Worm (Caenorhabditis elegans) whole organism, mixed stage, embryonic: Measurements from ENCODE around the gene vha-18.

Source experiments
- M03D4.4 ChIP-seq: sonication (generic microtip); optimal IDR thresholded peaks from 2 replicates; lab custom pipeline; 2017; ENCODE audit warnings: mild to moderate bottlenecking, missing genetic modification characterization, missing compliant biosample characterization
- bed-3 ChIP-seq: fragments of 200-800 bp; sonication (Bioruptor generic); optimal IDR thresholded peaks from 3 replicates; lab custom pipeline; 2018; ENCODE audit warnings: mild to moderate bottlenecking, missing genetic modification characterization, moderate library complexity, missing compliant biosample characterization
- blmp-1 ChIP-seq: fragments of 150-350 bp; optimal IDR thresholded peaks from 2 replicates; lab custom pipeline; 2014; ENCODE audit warnings: missing biosample characterization, missing genetic modification characterization
- ceh-39 ChIP-seq: fragments of 150-350 bp; optimal IDR thresholded peaks from 2 replicates; lab custom pipeline; 2014; ENCODE audit warnings: missing biosample characterization, missing genetic modification characterization
- ceh-43 ChIP-seq: fragments of 200-800 bp; sonication (Bioruptor generic); optimal IDR thresholded peaks from 2 replicates; lab custom pipeline; 2018; ENCODE audit warnings: mild to moderate bottlenecking, missing genetic modification characterization, moderate library complexity, missing compliant biosample characterization
- ceh-83 ChIP-seq: fragments of 200-800 bp; sonication (Bioruptor generic); optimal IDR thresholded peaks from 2 replicates; lab custom pipeline; 2018; ENCODE audit warnings: mild to moderate bottlenecking, missing genetic modification characterization, missing compliant biosample characterization
- ces-1 ChIP-seq: fragments of 150-350 bp; optimal IDR thresholded peaks from 2 replicates; lab custom pipeline; 2014; ENCODE audit warnings: missing biosample characterization, missing genetic modification reagents, missing genetic modification characterization
- cnd-1 ChIP-seq: fragments of 200-800 bp; sonication (Bioruptor generic); optimal IDR thresholded peaks from 2 replicates; lab custom pipeline; 2018; ENCODE audit warnings: mild to moderate bottlenecking, missing genetic modification characterization, missing compliant biosample characterization
- drap-1 ChIP-seq: fragments of 200-800 bp; sonication (Bioruptor generic); optimal IDR thresholded peaks from 3 replicates; lab custom pipeline; 2018; ENCODE audit warnings: mild to moderate bottlenecking, missing genetic modification characterization, missing compliant biosample characterization
- elt-3 ChIP-seq: fragments of 150-350 bp; optimal IDR thresholded peaks from 2 replicates; lab custom pipeline; 2014; ENCODE audit warnings: missing biosample characterization, missing genetic modification characterization
- ham-2 ChIP-seq: fragments of 200-800 bp; sonication (Bioruptor generic); optimal IDR thresholded peaks from 2 replicates; lab custom pipeline; 2018; ENCODE audit warnings: mild to moderate bottlenecking, missing genetic modification characterization, missing compliant biosample characterization
- hlh-1 ChIP-seq: fragments of 150-350 bp; optimal IDR thresholded peaks from 2 replicates; lab custom pipeline; 2014; ENCODE audit warnings: missing biosample characterization, missing genetic modification reagents, missing genetic modification characterization
- lin-13 ChIP-seq: fragments of 150-350 bp; optimal IDR thresholded peaks from 2 replicates; lab custom pipeline; 2014; ENCODE audit warnings: missing biosample characterization, missing genetic modification characterization
- lin-32 ChIP-seq: fragments of 200-800 bp; sonication (Bioruptor generic); optimal IDR thresholded peaks from 2 replicates; lab custom pipeline; 2018; ENCODE audit warnings: mild to moderate bottlenecking, missing genetic modification characterization, missing compliant biosample characterization
- lsy-2 ChIP-seq: fragments of 150-350 bp; optimal IDR thresholded peaks from 2 replicates; lab custom pipeline; 2014; ENCODE audit warnings: missing biosample characterization, missing genetic modification characterization
- mab-5 ChIP-seq: fragments of 150-350 bp; optimal IDR thresholded peaks from 2 replicates; lab custom pipeline; 2014; ENCODE audit warnings: missing biosample characterization, missing genetic modification characterization
- mep-1 ChIP-seq: fragments of 150-350 bp; optimal IDR thresholded peaks from 2 replicates; lab custom pipeline; 2017; ENCODE audit warnings: missing biosample characterization, missing genetic modification reagents, missing genetic modification characterization, inconsistent platforms
- mls-2 ChIP-seq: sonication (generic microtip); optimal IDR thresholded peaks from 2 replicates; lab custom pipeline; 2016; ENCODE audit warnings: mild to moderate bottlenecking, missing genetic modification characterization, moderate library complexity, missing compliant biosample characterization
- nhr-12 ChIP-seq: fragments of 150-350 bp; optimal IDR thresholded peaks from 2 replicates; lab custom pipeline; 2014; ENCODE audit warnings: missing biosample characterization, missing genetic modification characterization
- nhr-2 ChIP-seq: fragments of 150-350 bp; optimal IDR thresholded peaks from 2 replicates; lab custom pipeline; 2014; ENCODE audit warnings: missing biosample characterization, missing genetic modification characterization
- nhr-237 ChIP-seq: fragments of 150-350 bp; optimal IDR thresholded peaks from 2 replicates; lab custom pipeline; 2014; ENCODE audit warnings: missing biosample characterization, missing genetic modification characterization
- nhr-28 ChIP-seq: fragments of 150-350 bp; optimal IDR thresholded peaks from 2 replicates; lab custom pipeline; 2014; ENCODE audit warnings: missing biosample characterization, missing genetic modification characterization
- nhr-76 ChIP-seq: sonication (generic microtip); optimal IDR thresholded peaks from 2 replicates; lab custom pipeline; 2017; ENCODE audit warnings: missing biosample characterization, missing genetic modification characterization
- pha-4 ChIP-seq: fragments of 150-350 bp; optimal IDR thresholded peaks from 2 replicates; lab custom pipeline; 2018; ENCODE audit warnings: missing biosample characterization, missing genetic modification reagents, missing genetic modification characterization
- sem-2 ChIP-seq: fragments of 200-800 bp; sonication (Bioruptor generic); optimal IDR thresholded peaks from 2 replicates; lab custom pipeline; 2018; ENCODE audit warnings: mild to moderate bottlenecking, missing genetic modification characterization, missing compliant biosample characterization
- sptf-1 ChIP-seq: sonication (generic microtip); optimal IDR thresholded peaks from 2 replicates; lab custom pipeline; 2017; ENCODE audit warnings: mild to moderate bottlenecking, missing genetic modification characterization, moderate library complexity, missing compliant biosample characterization
- tbx-8 ChIP-seq: fragments of 200-800 bp; sonication (Bioruptor generic); optimal IDR thresholded peaks from 2 replicates; lab custom pipeline; 2018; ENCODE audit warnings: mild to moderate bottlenecking, missing genetic modification characterization, moderate library complexity, missing compliant biosample characterization
- unc-39 ChIP-seq: fragments of 150-350 bp; optimal IDR thresholded peaks from 2 replicates; lab custom pipeline; 2014; ENCODE audit warnings: missing biosample characterization, missing genetic modification characterization
- unc-62 ChIP-seq: fragments of 150-350 bp; optimal IDR thresholded peaks from 2 replicates; lab custom pipeline; 2014; ENCODE audit warnings: missing biosample characterization, missing genetic modification reagents, missing genetic modification characterization
- zip-8 ChIP-seq: fragments of 150-350 bp; optimal IDR thresholded peaks from 2 replicates; lab custom pipeline; 2014; ENCODE audit warnings: missing biosample characterization, missing genetic modification characterization
- ztf-11 ChIP-seq: fragments of 150-350 bp; optimal IDR thresholded peaks from 2 replicates; lab custom pipeline; 2014; ENCODE audit warnings: missing biosample characterization, missing genetic modification characterization

Gene vha-18

ce11 chrV:8414036-8414728, 900 bp upstream of the vha-18 start, which contains the start of gene pos-1:
Gene pos-1, plus strand, starts transcription at chrV:8414086.
- TF ChIP-seq ztf-11 (no peak), lin-13 (tag; lab: Kevin White, UChicago) (no peak), lsy-2 (no peak), M03D4.4 (tag; lab: Kevin White, UChicago) (no peak), nhr-76 (tag; lab: Kevin White, UChicago) (no peak), sem-2 (GFP tag; lab: Kevin White, UChicago) (no peak), nhr-12 (tag; lab: Kevin White, UChicago) (no peak), elt-3 (no peak), nhr-28 (tag; lab: Kevin White, UChicago) (no peak), mls-2 (tag; lab: Kevin White, UChicago) (no peak), sptf-1 (tag; lab: Kevin White, UChicago) (no peak), ham-2 (GFP tag; lab: Kevin White, UChicago) (no peak), pha-4 (tag; lab: Kevin White, UChicago) (no peak)

DNA sequence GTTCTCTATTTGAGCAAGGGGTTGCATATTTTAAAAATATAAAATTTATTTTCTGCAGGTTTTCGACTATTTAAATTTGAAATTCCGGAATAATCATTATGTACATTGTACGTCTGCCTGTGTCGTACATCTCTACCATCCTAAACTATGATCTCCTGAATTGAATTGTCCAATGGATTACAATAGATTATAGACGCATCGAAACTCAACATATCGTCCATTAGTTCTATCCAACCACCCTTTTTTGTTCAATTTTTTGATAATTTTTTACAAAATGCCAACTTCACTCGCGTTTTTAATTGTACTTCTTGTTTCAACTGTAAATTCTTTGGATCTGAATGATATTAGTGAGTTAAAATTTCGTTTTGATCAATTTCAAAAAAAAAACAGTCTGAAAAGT, 2.9 kb downstream of the vha-18 start, which contains the start of gene F52E1.2:
TSS of gene F52E1.2 (plus strand) at position 190 of the 400 bp plus-strand sequence.
- TF ChIP-seq unc-62 (GFP tag; lab: Kevin White, UChicago) (no peak), lsy-2 (no peak), nhr-28 (tag; lab: Kevin White, UChicago) (no peak), sptf-1 (tag; lab: Kevin White, UChicago) (no peak), nhr-237 (tag; lab: Kevin White, UChicago) (no peak), M03D4.4 (tag; lab: Kevin White, UChicago) (no peak), ceh-83 (GFP tag; lab: Kevin White, UChicago) (no peak), pha-4 (tag; lab: Kevin White, UChicago) (no peak), zip-8 (no peak), mep-1 (tag; lab: Kevin White, UChicago) (no peak), ham-2 (GFP tag; lab: Kevin White, UChicago) (no peak)

DNA sequence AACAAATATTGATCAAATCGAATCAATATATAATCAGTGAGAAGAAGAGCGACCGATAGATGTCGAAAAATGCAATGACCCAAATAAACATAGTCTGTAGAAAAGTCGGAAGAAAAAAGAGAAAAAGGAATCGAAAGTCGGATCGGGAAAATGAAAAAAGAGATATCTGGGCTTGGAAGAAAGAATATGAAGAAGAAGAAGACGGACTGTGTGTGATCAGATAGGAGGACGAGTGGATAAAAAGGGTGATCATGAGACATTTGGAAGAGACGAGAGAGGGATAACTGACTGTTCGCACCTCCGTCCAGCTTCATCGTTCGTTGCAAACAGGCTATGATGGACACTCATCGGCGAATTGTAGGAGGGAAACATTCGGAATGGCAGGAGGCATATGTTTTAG, 3.7 kb downstream of the vha-18 start:
- TF ChIP-seq drap-1 (GFP tag; lab: Kevin White, UChicago) (no peak), blmp-1 (tag; lab: Kevin White, UChicago) (peak; percentile 78), ceh-83 (GFP tag; lab: Kevin White, UChicago) (no peak)

- TF ChIP-seq sem-2 (GFP tag; lab: Kevin White, UChicago) (no peak), zip-8 (no peak), nhr-237 (tag; lab: Kevin White, UChicago) (no peak), ces-1 (GFP tag; lab: Kevin White, UChicago) (no peak), nhr-76 (tag; lab: Kevin White, UChicago) (no peak), mab-5 (tag; lab: Kevin White, UChicago) (no peak), sptf-1 (tag; lab: Kevin White, UChicago) (no peak), lsy-2 (no peak), ceh-43 (GFP tag; lab: Kevin White, UChicago) (no peak), tbx-8 (GFP tag; lab: Kevin White, UChicago) (no peak), ztf-11 (no peak), nhr-2 (no peak), hlh-1 (tag; lab: Kevin White, UChicago) (no peak), unc-62 (GFP tag; lab: Kevin White, UChicago) (no peak), blmp-1 (tag; lab: Kevin White, UChicago) (no peak), ceh-39 (tag; lab: Kevin White, UChicago) (no peak), lin-32 (no peak)
Measured at ce11 chrV:8406911-8407310, 6.4 kb downstream of the vha-18 start.

DNA sequence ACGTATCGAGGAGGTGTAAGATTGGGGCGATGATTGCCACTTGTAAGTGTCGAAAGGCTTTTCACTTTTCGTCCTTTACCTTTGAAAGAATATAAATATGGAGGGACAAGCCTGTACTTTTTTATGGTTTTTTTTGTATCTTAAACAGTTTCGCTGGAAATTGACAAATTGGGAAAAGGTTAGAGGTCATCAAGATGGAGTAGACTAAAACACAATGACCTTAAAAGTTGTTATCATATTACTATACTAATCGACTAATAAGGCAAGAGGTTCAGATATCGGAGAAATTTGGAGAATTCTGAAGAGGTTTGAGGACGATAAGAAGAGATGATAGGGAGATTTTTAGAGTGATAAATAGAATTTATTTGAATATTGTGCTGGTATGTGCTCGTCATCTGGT, 7.1 kb downstream of the vha-18 start:
- TF ChIP-seq bed-3 (GFP tag; lab: Kevin White, UChicago) (no peak), ceh-43 (GFP tag; lab: Kevin White, UChicago) (no peak), mep-1 (tag; lab: Kevin White, UChicago) (no peak), nhr-76 (tag; lab: Kevin White, UChicago) (no peak), pha-4 (tag; lab: Kevin White, UChicago) (no peak), nhr-2 (no peak), hlh-1 (tag; lab: Kevin White, UChicago) (no peak), cnd-1 (no peak), ces-1 (GFP tag; lab: Kevin White, UChicago) (no peak), elt-3 (no peak), lin-32 (no peak), ceh-83 (GFP tag; lab: Kevin White, UChicago) (no peak), unc-39 (tag; lab: Kevin White, UChicago) (no peak)
